Fruit fly (Drosophila melanogaster): ENCODE measurements around the gene CG13078.

DNA sequence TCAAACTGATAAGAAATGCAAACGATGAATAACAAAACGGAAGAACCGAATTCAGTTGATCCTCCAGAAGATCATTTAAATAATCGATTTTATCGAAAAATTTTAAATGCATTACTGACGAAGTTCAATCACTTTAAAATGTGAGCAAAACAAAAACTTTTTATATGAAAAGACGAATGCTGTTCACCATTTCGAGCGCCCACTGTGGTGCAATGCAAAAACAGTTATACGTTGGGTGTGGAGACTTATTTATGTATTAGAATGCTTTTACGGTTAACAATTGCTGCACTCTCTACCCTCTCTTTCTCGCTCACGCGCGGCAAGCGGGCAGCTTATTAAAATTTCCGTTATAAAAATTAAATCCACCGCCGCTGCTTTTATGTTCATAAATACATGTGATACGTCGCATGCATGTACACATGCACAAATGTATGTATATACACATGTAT is 7.1 kb downstream of the CG13078 start:
- no peak for TF ChIP-seq Dfd (GFP tag; optimal IDR thresholded peaks at IDR 0.05)
- TF ChIP-seq pan (optimal IDR thresholded peaks at IDR 0.05): no peak
- TF ChIP-seq dmrt93B (GFP tag; optimal IDR thresholded peaks at IDR 0.05): no peak
